Worm (Caenorhabditis elegans) whole organism, L3 larva: Measurements from ENCODE around the gene F56D5.6.

Source experiments
- R02D3.7 ChIP-seq: fragments of 150-350 bp; optimal IDR thresholded peaks from 2 replicates; lab custom pipeline; 2014; ENCODE audit warnings: missing biosample characterization, missing genetic modification characterization
- ZK546.5 ChIP-seq: sonication (generic microtip); optimal IDR thresholded peaks from 2 replicates; lab custom pipeline; 2017; ENCODE audit warnings: missing biosample characterization, missing genetic modification characterization
- ama-1 ChIP-seq: fragments of 150-350 bp; optimal IDR thresholded peaks from 2 replicates; lab custom pipeline; 2018
- ceh-16 ChIP-seq: sonication (generic microtip); optimal IDR thresholded peaks from 2 replicates; lab custom pipeline; 2017; ENCODE audit warnings: missing biosample characterization, missing genetic modification characterization
- ceh-28 ChIP-seq: fragments of 150-350 bp; optimal IDR thresholded peaks from 2 replicates; lab custom pipeline; 2014; ENCODE audit warnings: missing biosample characterization, missing genetic modification reagents, missing genetic modification characterization
- ceh-82 ChIP-seq: fragments of 150-350 bp; optimal IDR thresholded peaks from 2 replicates; lab custom pipeline; 2014; ENCODE audit warnings: missing biosample characterization, missing genetic modification characterization
- daf-12 ChIP-seq: fragments of 150-350 bp; optimal IDR thresholded peaks from 2 replicates; lab custom pipeline; 2014; ENCODE audit warnings: missing biosample characterization, missing genetic modification reagents, missing genetic modification characterization
- egl-27 ChIP-seq: sonication (generic microtip); optimal IDR thresholded peaks from 4 replicates; lab custom pipeline; 2017; ENCODE audit warnings: missing biosample characterization, missing genetic modification reagents, missing genetic modification characterization
- egl-5 ChIP-seq: fragments of 150-350 bp; optimal IDR thresholded peaks from 2 replicates; lab custom pipeline; 2017; ENCODE audit warnings: missing biosample characterization, missing genetic modification reagents, missing genetic modification characterization, inconsistent platforms
- elt-1 ChIP-seq: fragments of 150-350 bp; optimal IDR thresholded peaks from 2 replicates; lab custom pipeline; 2014; ENCODE audit warnings: missing biosample characterization, missing genetic modification characterization
- elt-2 ChIP-seq: sonication (generic microtip); optimal IDR thresholded peaks from 2 replicates; lab custom pipeline; 2016; ENCODE audit warnings: missing genetic modification reagents, mild to moderate bottlenecking, missing genetic modification characterization, missing compliant biosample characterization
- elt-3 ChIP-seq, 3 experiments: fragments of 150-350 bp in 1 of 3; sonication (generic microtip) in 2 of 3; optimal IDR thresholded peaks; 2 replicates in 2 of 3; 4 replicates in 1 of 3; lab custom pipeline; 2014 to 2017; ENCODE audit warnings: missing biosample characterization in 3 of 3, missing genetic modification characterization in 3 of 3
- eor-1 ChIP-seq, 2 experiments: fragments of 150-350 bp; optimal IDR thresholded peaks; 2 replicates each; lab custom pipeline; 2014 to 2018; ENCODE audit warnings: missing biosample characterization in 2 of 2, missing genetic modification characterization in 2 of 2
- fkh-10 ChIP-seq: sonication (generic microtip); optimal IDR thresholded peaks from 2 replicates; lab custom pipeline; 2017; ENCODE audit warnings: missing biosample characterization, missing genetic modification reagents, missing genetic modification characterization
- fkh-2 ChIP-seq: fragments of 150-350 bp; optimal IDR thresholded peaks from 2 replicates; lab custom pipeline; 2014; ENCODE audit warnings: missing biosample characterization, missing genetic modification reagents, missing genetic modification characterization
- fos-1 ChIP-seq: fragments of 150-350 bp; optimal IDR thresholded peaks from 2 replicates; lab custom pipeline; 2014; ENCODE audit warnings: missing biosample characterization, missing genetic modification characterization
- hmg-11 ChIP-seq: sonication (generic microtip); optimal IDR thresholded peaks from 2 replicates; lab custom pipeline; 2016; ENCODE audit warnings: missing genetic modification characterization, missing compliant biosample characterization
- jun-1 ChIP-seq: fragments of 150-350 bp; optimal IDR thresholded peaks from 2 replicates; lab custom pipeline; 2014; ENCODE audit warnings: missing biosample characterization, missing genetic modification reagents, missing genetic modification characterization
- lin-15B ChIP-seq: fragments of 150-350 bp; optimal IDR thresholded peaks from 2 replicates; lab custom pipeline; 2014; ENCODE audit warnings: missing biosample characterization, missing genetic modification characterization
- lin-39 ChIP-seq: fragments of 150-350 bp; optimal IDR thresholded peaks from 2 replicates; lab custom pipeline; 2018; ENCODE audit warnings: missing biosample characterization, missing genetic modification reagents, missing genetic modification characterization
- lsy-12 ChIP-seq: sonication (generic microtip); optimal IDR thresholded peaks from 2 replicates; lab custom pipeline; 2016; ENCODE audit warnings: mild to moderate bottlenecking, missing genetic modification characterization, missing compliant biosample characterization
- mdl-1 ChIP-seq: fragments of 150-350 bp; optimal IDR thresholded peaks from 2 replicates; lab custom pipeline; 2014; ENCODE audit warnings: missing biosample characterization, missing genetic modification characterization
- nhr-12 ChIP-seq: fragments of 150-350 bp; optimal IDR thresholded peaks from 2 replicates; lab custom pipeline; 2014; ENCODE audit warnings: missing biosample characterization, missing genetic modification characterization
- nhr-23 ChIP-seq: fragments of 150-350 bp; optimal IDR thresholded peaks from 2 replicates; lab custom pipeline; 2014; ENCODE audit warnings: missing biosample characterization, missing genetic modification reagents, missing genetic modification characterization
- nhr-237 ChIP-seq: fragments of 150-350 bp; optimal IDR thresholded peaks from 2 replicates; lab custom pipeline; 2014; ENCODE audit warnings: missing biosample characterization, missing genetic modification characterization
- nhr-25 ChIP-seq: sonication (generic microtip); optimal IDR thresholded peaks from 2 replicates; lab custom pipeline; 2017; ENCODE audit warnings: missing biosample characterization, missing genetic modification characterization
- nhr-28 ChIP-seq: fragments of 150-350 bp; optimal IDR thresholded peaks from 2 replicates; lab custom pipeline; 2014; ENCODE audit warnings: missing biosample characterization, missing genetic modification characterization
- nhr-43 ChIP-seq: sonication (generic microtip); optimal IDR thresholded peaks from 2 replicates; lab custom pipeline; 2016; ENCODE audit warnings: mild to moderate bottlenecking, missing genetic modification characterization, missing compliant biosample characterization; ENCODE audit not compliant: poor library complexity, severe bottlenecking
- nhr-67 ChIP-seq: fragments of 150-350 bp; optimal IDR thresholded peaks from 2 replicates; lab custom pipeline; 2014; ENCODE audit warnings: missing biosample characterization, missing genetic modification characterization
- nhr-77 ChIP-seq: fragments of 150-350 bp; optimal IDR thresholded peaks from 2 replicates; lab custom pipeline; 2014; ENCODE audit warnings: missing biosample characterization, missing genetic modification characterization
- pha-4 ChIP-seq: fragments of 150-350 bp; optimal IDR thresholded peaks from 2 replicates; lab custom pipeline; 2014; ENCODE audit warnings: missing biosample characterization, missing genetic modification reagents, missing genetic modification characterization
- pqm-1 ChIP-seq: fragments of 150-350 bp; optimal IDR thresholded peaks from 2 replicates; lab custom pipeline; 2017; ENCODE audit warnings: missing biosample characterization, missing genetic modification characterization, inconsistent platforms
- sea-2 ChIP-seq: fragments of 150-350 bp; sonication (generic microtip); optimal IDR thresholded peaks from 4 replicates; lab custom pipeline; 2014; ENCODE audit warnings: missing biosample characterization, missing genetic modification reagents, missing genetic modification characterization
- skn-1 ChIP-seq: fragments of 150-350 bp; optimal IDR thresholded peaks from 2 replicates; lab custom pipeline; 2014; ENCODE audit warnings: missing biosample characterization, missing genetic modification characterization
- snpc-4 ChIP-seq: fragments of 150-350 bp; optimal IDR thresholded peaks from 2 replicates; lab custom pipeline; 2014; ENCODE audit warnings: missing biosample characterization, missing genetic modification characterization
- tbx-2 ChIP-seq: sonication (generic microtip); optimal IDR thresholded peaks from 2 replicates; lab custom pipeline; 2016; ENCODE audit warnings: mild to moderate bottlenecking, missing genetic modification characterization, missing compliant biosample characterization
- unc-39 ChIP-seq: sonication (generic microtip); optimal IDR thresholded peaks from 4 replicates; lab custom pipeline; 2017; ENCODE audit warnings: missing biosample characterization, missing genetic modification characterization
- unc-62 ChIP-seq: fragments of 150-350 bp; sonication (generic microtip); optimal IDR thresholded peaks from 4 replicates; lab custom pipeline; 2014; ENCODE audit warnings: missing biosample characterization, missing genetic modification reagents, missing genetic modification characterization
- zag-1 ChIP-seq: fragments of 150-350 bp; optimal IDR thresholded peaks from 2 replicates; lab custom pipeline; 2014; ENCODE audit warnings: missing biosample characterization, missing genetic modification characterization
- ztf-4 ChIP-seq: fragments of 150-350 bp; optimal IDR thresholded peaks from 2 replicates; lab custom pipeline; 2014; ENCODE audit warnings: missing biosample characterization, missing genetic modification characterization

Gene F56D5.6

ce11 chrIV:9376550-9376949 lies 25.2 kb upstream of the F56D5.6 start:
- TF ChIP-seq nhr-43: peak; percentile 25
- TF ChIP-seq nhr-23 (tag; lab: Kevin White, UChicago): peak; percentile 22
- TF ChIP-seq lin-39: no peak
- TF ChIP-seq pqm-1 (tag; lab: Kevin White, UChicago): no peak
- TF ChIP-seq R02D3.7 (tag; lab: Kevin White, UChicago): no peak
- no peak for TF ChIP-seq eor-1 (tag; optimal IDR thresholded peaks at IDR 0.05; lab: Kevin White, UChicago)
- TF ChIP-seq nhr-28 (tag; lab: Kevin White, UChicago): no peak
- no peak for TF ChIP-seq pha-4
- TF ChIP-seq nhr-25 (tag; lab: Kevin White, UChicago): peak; percentile 47
- TF ChIP-seq daf-12 (tag; lab: Kevin White, UChicago): no peak
- no peak for TF ChIP-seq nhr-12 (tag; lab: Kevin White, UChicago)
- no peak for TF ChIP-seq skn-1 (tag; lab: Kevin White, UChicago)
- TF ChIP-seq lin-15B (tag; lab: Kevin White, UChicago): no peak
- peak in 2 of 3 experiments; percentile 11 to 88 for TF ChIP-seq elt-3 (tag; optimal IDR thresholded peaks at IDR 0.05; lab: Kevin White, UChicago)
- TF ChIP-seq fkh-2 (tag; lab: Kevin White, UChicago): no peak
- TF ChIP-seq unc-62 (GFP tag; lab: Kevin White, UChicago): no peak
- TF ChIP-seq, all 47 proteins: peak for 4

ce11 chrIV:9378272-9378671 lies 23.4 kb upstream of the F56D5.6 start, which contains the start of gene C10C5.4:
C10C5.4 (plus strand) TSS chrIV:9378552.
- TF ChIP-seq lin-39 (no peak), elt-2 (tag; lab: Kevin White, UChicago) (peak; percentile 42)

ce11 chrIV:9381136-9381535 lies 20.6 kb upstream of the F56D5.6 start, which contains the start of gene C10C5.5:
C10C5.5 (plus strand) TSS chrIV:9381436.
- no peak for TF ChIP-seq fkh-10 (GFP tag; lab: Kevin White, UChicago)
- TF ChIP-seq skn-1 (tag; lab: Kevin White, UChicago): no peak
- no peak for TF ChIP-seq elt-1 (tag; lab: Kevin White, UChicago)
- no peak for TF ChIP-seq lin-15B (tag; lab: Kevin White, UChicago)
- TF ChIP-seq pqm-1 (tag; lab: Kevin White, UChicago): no peak
- no peak for TF ChIP-seq elt-3 (tag; optimal IDR thresholded peaks at IDR 0.05; lab: Kevin White, UChicago)
- TF ChIP-seq nhr-77 (tag; lab: Kevin White, UChicago): no peak
- TF ChIP-seq nhr-28 (tag; lab: Kevin White, UChicago): no peak
- TF ChIP-seq nhr-25 (tag; lab: Kevin White, UChicago): no peak
- no peak for TF ChIP-seq nhr-43
- no peak for TF ChIP-seq sea-2
- no peak for TF ChIP-seq fkh-2 (tag; lab: Kevin White, UChicago)

- TF ChIP-seq elt-3 (tag; optimal IDR thresholded peaks at IDR 0.05; lab: Kevin White, UChicago) (no peak), nhr-28 (tag; lab: Kevin White, UChicago) (no peak), egl-27 (tag; lab: Kevin White, UChicago) (no peak), snpc-4 (tag; lab: Kevin White, UChicago) (no peak), ama-1 (lab: Kevin White, UChicago) (no peak), daf-12 (tag; lab: Kevin White, UChicago) (no peak), ZK546.5 (tag; lab: Kevin White, UChicago) (no peak), ceh-82 (no peak), ceh-28 (no peak), egl-5 (tag; lab: Kevin White, UChicago) (no peak), elt-1 (tag; lab: Kevin White, UChicago) (no peak)
Observed at ce11 chrIV:9384826-9385225, 16.9 kb upstream of the F56D5.6 start, which contains the start of gene C10C5.7. C10C5.7 (plus strand) TSS chrIV:9385126.

ce11 chrIV:9386038-9386437 lies 15.7 kb upstream of the F56D5.6 start, which contains the start of gene daf-15:
daf-15 (plus strand) TSS chrIV:9386208.
- TF ChIP-seq ceh-82 (no peak), jun-1 (tag; lab: Kevin White, UChicago) (peak; percentile 15), hmg-11 (tag; lab: Kevin White, UChicago) (peak; percentile 55), elt-1 (tag; lab: Kevin White, UChicago) (no peak), egl-27 (tag; lab: Kevin White, UChicago) (no peak), unc-39 (tag; lab: Kevin White, UChicago) (no peak), lin-15B (tag; lab: Kevin White, UChicago) (peak; percentile 70), nhr-237 (tag; lab: Kevin White, UChicago) (no peak), pqm-1 (tag; lab: Kevin White, UChicago) (peak; percentile 3), egl-5 (tag; lab: Kevin White, UChicago) (peak; percentile 47), ceh-16 (no peak), snpc-4 (tag; lab: Kevin White, UChicago) (no peak), lin-39 (no peak), mdl-1 (tag; lab: Kevin White, UChicago) (no peak), elt-2 (tag; lab: Kevin White, UChicago) (peak; percentile 9), nhr-43 (no peak), R02D3.7 (tag; lab: Kevin White, UChicago) (no peak), tbx-2 (tag; lab: Kevin White, UChicago) (no peak), nhr-23 (tag; lab: Kevin White, UChicago) (peak; percentile 26), zag-1 (tag; lab: Kevin White, UChicago) (no peak), pha-4 (peak; percentile 68), unc-62 (GFP tag; lab: Kevin White, UChicago) (no peak), lsy-12 (no peak), sea-2 (no peak), nhr-67 (tag; lab: Kevin White, UChicago) (no peak), nhr-25 (tag; lab: Kevin White, UChicago) (peak; percentile 26), fos-1 (tag; lab: Kevin White, UChicago) (no peak), eor-1 (tag; optimal IDR thresholded peaks at IDR 0.05; lab: Kevin White, UChicago) (no peak), fkh-2 (tag; lab: Kevin White, UChicago) (no peak), fkh-10 (GFP tag; lab: Kevin White, UChicago) (no peak), ama-1 (lab: Kevin White, UChicago) (no peak), skn-1 (tag; lab: Kevin White, UChicago) (peak; percentile 50), ztf-4 (tag; lab: Kevin White, UChicago) (no peak), nhr-77 (tag; lab: Kevin White, UChicago) (no peak)
